Worm (Caenorhabditis elegans): ENCODE measurements around the gene E02A10.4.
A peak's percentile ranks its signal among the peaks of the same experiment; 100 is the strongest.

The E02A10.4 gene

DNA sequence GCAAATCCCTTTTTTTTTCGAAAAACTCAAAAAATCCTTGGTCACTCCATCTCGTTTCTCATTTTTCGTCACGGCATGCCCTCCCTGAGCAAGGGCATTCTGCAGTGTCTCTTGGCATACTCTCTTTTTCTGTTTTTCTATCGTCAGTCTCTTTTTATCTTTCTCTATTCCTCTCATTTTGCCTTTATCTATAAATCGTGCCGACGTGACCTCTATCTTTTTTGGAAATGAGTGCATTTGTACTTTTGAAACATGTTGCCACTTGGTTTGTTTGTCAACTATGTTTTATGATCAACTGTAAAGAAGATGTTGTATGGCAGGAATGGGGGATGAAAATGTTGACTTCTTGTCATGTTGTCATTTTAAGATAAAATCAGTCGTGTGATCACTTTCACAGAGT lies 38.8 kb downstream of the E02A10.4 start:
- peak; percentile 12 for TF ChIP-seq fkh-8 (tag; optimal IDR thresholded peaks at IDR 0.05)
- TF ChIP-seq aha-1 (tag; optimal IDR thresholded peaks at IDR 0.05) = no peak
- TF ChIP-seq elt-3 (tag; optimal IDR thresholded peaks at IDR 0.05) = no peak
- no peak for TF ChIP-seq sptf-1 (tag; optimal IDR thresholded peaks at IDR 0.05)
- peak; percentile 13 for TF ChIP-seq elt-2 (tag; optimal IDR thresholded peaks at IDR 0.05)
- TF ChIP-seq rnt-1 (tag; optimal IDR thresholded peaks at IDR 0.05) = peak; percentile 36
- TF ChIP-seq pag-3 (tag; optimal IDR thresholded peaks at IDR 0.05; ENCODE audit: borderline replicate concordance, insufficient read depth) = peak; percentile 88
- TF ChIP-seq tbx-2 (tag; optimal IDR thresholded peaks at IDR 0.05) = peak; percentile 50
- TF ChIP-seq nhr-84 (tag; optimal IDR thresholded peaks at IDR 0.05) = no peak
- TF ChIP-seq snu-23 (GFP tag; optimal IDR thresholded peaks at IDR 0.05) = peak; percentile 69
- no peak for TF ChIP-seq ets-5 (GFP tag; IDR thresholded peaks at IDR 0.05)
- TF ChIP-seq ceh-90 (tag; optimal IDR thresholded peaks at IDR 0.05) = no peak
- no peak for TF ChIP-seq snpc-4 (tag; optimal IDR thresholded peaks at IDR 0.05)
- TF ChIP-seq skn-1 (tag; optimal IDR thresholded peaks at IDR 0.05) = no peak
- no peak for TF ChIP-seq lin-15B (tag; optimal IDR thresholded peaks at IDR 0.05)
- peak; percentile 77 for TF ChIP-seq nhr-71 (tag; optimal IDR thresholded peaks at IDR 0.05)
- no peak for TF ChIP-seq nhr-90 (tag; optimal IDR thresholded peaks at IDR 0.05; ENCODE audit: poor library complexity)
- TF ChIP-seq ama-1 (optimal IDR thresholded peaks at IDR 0.05) = no peak
- peak in 1 of 3 experiments; percentile 39 for TF ChIP-seq dpl-1 (GFP tag; optimal IDR thresholded peaks at IDR 0.05)
- TF ChIP-seq lin-35 (GFP tag; optimal IDR thresholded peaks at IDR 0.05) = peak in 1 of 2 experiments; percentile 31
- peak; percentile 9 for TF ChIP-seq blmp-1 (tag; optimal IDR thresholded peaks at IDR 0.05)
- TF ChIP-seq pqm-1 (tag; optimal IDR thresholded peaks at IDR 0.05) = no peak
- no peak for TF ChIP-seq fos-1 (tag; optimal IDR thresholded peaks at IDR 0.05)
- peak; percentile 25 for TF ChIP-seq mef-2 (tag; optimal IDR thresholded peaks at IDR 0.05)
- TF ChIP-seq xbp-1 (tag; optimal IDR thresholded peaks at IDR 0.05) = peak; percentile 26
- TF ChIP-seq nhr-47 (tag; optimal IDR thresholded peaks at IDR 0.05) = peak; percentile 54
- TF ChIP-seq sox-4 (tag; optimal IDR thresholded peaks at IDR 0.05) = no peak
- TF ChIP-seq nhr-11 (tag; optimal IDR thresholded peaks at IDR 0.05) = no peak
- no peak for TF ChIP-seq ceh-88 (GFP tag; IDR thresholded peaks at IDR 0.05)
- TF ChIP-seq nhr-85 (tag) = peak; percentile 91
- peak; percentile 39 for TF ChIP-seq swsn-7 (tag; optimal IDR thresholded peaks at IDR 0.05)
- TF ChIP-seq egl-27 (tag; optimal IDR thresholded peaks at IDR 0.05) = peak in 1 of 2 experiments; percentile 65
- no peak for TF ChIP-seq nhr-12 (tag; optimal IDR thresholded peaks at IDR 0.05)
- TF ChIP-seq nhr-19 (GFP tag; conservative IDR thresholded peaks at IDR 0.05) = peak; percentile 43
- peak; percentile 7; the same call in 1 of the 2 replicates for TF ChIP-seq isw-1 (GFP tag; IDR thresholded peaks at IDR 0.05)
- no peak for TF ChIP-seq jun-1 (tag; optimal IDR thresholded peaks at IDR 0.05)
- TF ChIP-seq dsc-1 (tag; optimal IDR thresholded peaks at IDR 0.05) = no peak
- no peak for TF ChIP-seq tlp-1 (tag; optimal IDR thresholded peaks at IDR 0.05)
- peak; percentile 27 for TF ChIP-seq nhr-237 (tag; optimal IDR thresholded peaks at IDR 0.05)
- TF ChIP-seq mab-9 (GFP tag; IDR thresholded peaks at IDR 0.05) = no peak
- no peak for TF ChIP-seq nhr-28 (tag; optimal IDR thresholded peaks at IDR 0.05)
- peak; percentile 69 for TF ChIP-seq nhr-20 (tag; optimal IDR thresholded peaks at IDR 0.05)
- TF ChIP-seq Y116A8C.19 (tag; optimal IDR thresholded peaks at IDR 0.05; ENCODE audit: borderline replicate concordance) = no peak
- peak in 1 of 3 experiments; percentile 48 for TF ChIP-seq ceh-82 (tag; optimal IDR thresholded peaks at IDR 0.05)
- no peak for TF ChIP-seq C16A3.4 (tag; optimal IDR thresholded peaks at IDR 0.05)
- no peak for TF ChIP-seq hlh-17 (GFP tag; optimal IDR thresholded peaks at IDR 0.05; ENCODE audit: borderline replicate concordance)
- peak; percentile 26 for TF ChIP-seq lin-13 (GFP tag; optimal IDR thresholded peaks at IDR 0.05)
- TF ChIP-seq lin-39 (tag; optimal IDR thresholded peaks at IDR 0.05) = no peak
- peak; percentile 60 to 70 for TF ChIP-seq lsy-2 (tag; optimal IDR thresholded peaks at IDR 0.05)
- TF ChIP-seq C04F5.9 (tag; optimal IDR thresholded peaks at IDR 0.05) = no peak
- TF ChIP-seq aly-2 (tag; optimal IDR thresholded peaks at IDR 0.05) = no peak
- peak; percentile 90 for TF ChIP-seq lin-14 (GFP tag; optimal IDR thresholded peaks at IDR 0.05)
- TF ChIP-seq F16B12.6 (tag; optimal IDR thresholded peaks at IDR 0.05) = no peak
- peak; percentile 72 for TF ChIP-seq mep-1 (tag; optimal IDR thresholded peaks at IDR 0.05)

Measured in whole organism, L1 larva.